Fruit fly (Drosophila melanogaster): ENCODE results near the gene Mnr.

The Mnr gene

dm6 chrX:21281039-21281911 lies at the start of gene Mnr:
Mnr (minus strand) TSS chrX:21281171.
- TF ChIP-seq insv (optimal IDR thresholded peaks at IDR 0.05) (no peak), psq (optimal IDR thresholded peaks at IDR 0.05) (no peak), Sin3A (optimal IDR thresholded peaks at IDR 0.05) (no peak), ttk (optimal IDR thresholded peaks at IDR 0.05) (no peak), Myc (optimal IDR thresholded peaks at IDR 0.05) (no peak), h (optimal IDR thresholded peaks at IDR 0.05) (no peak)

- peak; percentile 13 for TF ChIP-seq Sin3A (optimal IDR thresholded peaks at IDR 0.05)
- TF ChIP-seq psq (optimal IDR thresholded peaks at IDR 0.05) = no peak
These were observed 43.1 kb upstream of the Mnr start, which contains the start of the genes Dd and CG1486 for dm6 chrX:21323933-21324688. Dd (minus strand) TSS chrX:21324009. CG1486 (plus strand) TSS chrX:21324046.

- TF ChIP-seq psq (optimal IDR thresholded peaks at IDR 0.05) (no peak), Sin3A (optimal IDR thresholded peaks at IDR 0.05) (no peak), h (optimal IDR thresholded peaks at IDR 0.05) (no peak), insv (optimal IDR thresholded peaks at IDR 0.05) (no peak), ttk (optimal IDR thresholded peaks at IDR 0.05) (no peak), Myc (optimal IDR thresholded peaks at IDR 0.05) (no peak)
These were observed 42.3 kb upstream of the Mnr start for dm6 chrX:21323171-21323695.

dm6 chrX:21322289-21322981 lies 41.5 kb upstream of the Mnr start:
- TF ChIP-seq Sin3A (optimal IDR thresholded peaks at IDR 0.05) = no peak
- TF ChIP-seq Myc (optimal IDR thresholded peaks at IDR 0.05) = no peak

- no peak for TF ChIP-seq Sin3A (optimal IDR thresholded peaks at IDR 0.05)
These were observed 38.3 kb upstream of the Mnr start, which contains the start of the genes SLIRP1 and anox for dm6 chrX:21319202-21319772. SLIRP1 (minus strand) TSS chrX:21319296. anox (minus strand) TSS chrX:21319296.

dm6 chrX:21317422-21317821 lies 36.5 kb upstream of the Mnr start, which contains the start of gene CG1801:
CG1801 (minus strand) TSS chrX:21317522.
- TF ChIP-seq insv (optimal IDR thresholded peaks at IDR 0.05) = no peak
- no peak for TF ChIP-seq ttk (optimal IDR thresholded peaks at IDR 0.05)
- no peak for TF ChIP-seq psq (optimal IDR thresholded peaks at IDR 0.05)
- no peak for TF ChIP-seq Sin3A (optimal IDR thresholded peaks at IDR 0.05)
- no peak for TF ChIP-seq Myc (optimal IDR thresholded peaks at IDR 0.05)
- no peak for TF ChIP-seq h (optimal IDR thresholded peaks at IDR 0.05)

- no peak for TF ChIP-seq Sin3A (optimal IDR thresholded peaks at IDR 0.05)
- no peak for TF ChIP-seq psq (optimal IDR thresholded peaks at IDR 0.05)
- no peak for TF ChIP-seq ttk (optimal IDR thresholded peaks at IDR 0.05)
- TF ChIP-seq insv (optimal IDR thresholded peaks at IDR 0.05) = no peak
- TF ChIP-seq h (optimal IDR thresholded peaks at IDR 0.05) = no peak
- no peak for TF ChIP-seq Myc (optimal IDR thresholded peaks at IDR 0.05)
These were observed 34.9 kb upstream of the Mnr start, which contains the start of gene Rpt6 for dm6 chrX:21315852-21316251. Rpt6 (plus strand) TSS chrX:21316052.

dm6 chrX:21306485-21307142 lies 25.6 kb upstream of the Mnr start, which contains the start of gene Abca3:
Abca3 (minus strand) TSS chrX:21306665.
- TF ChIP-seq ttk (optimal IDR thresholded peaks at IDR 0.05) = no peak

- TF ChIP-seq h (optimal IDR thresholded peaks at IDR 0.05) = no peak
- TF ChIP-seq Myc (optimal IDR thresholded peaks at IDR 0.05) = no peak
- no peak for TF ChIP-seq psq (optimal IDR thresholded peaks at IDR 0.05)
- TF ChIP-seq Sin3A (optimal IDR thresholded peaks at IDR 0.05) = no peak
- TF ChIP-seq insv (optimal IDR thresholded peaks at IDR 0.05) = no peak
- TF ChIP-seq ttk (optimal IDR thresholded peaks at IDR 0.05) = no peak
These were observed 4.0 kb upstream of the Mnr start, which contains the start of gene CG1494 for dm6 chrX:21285001-21285400. CG1494 (plus strand) TSS chrX:21285301.

- no peak for TF ChIP-seq Myc (optimal IDR thresholded peaks at IDR 0.05)
- TF ChIP-seq insv (optimal IDR thresholded peaks at IDR 0.05) = no peak
- no peak for TF ChIP-seq ttk (optimal IDR thresholded peaks at IDR 0.05)
- TF ChIP-seq psq (optimal IDR thresholded peaks at IDR 0.05) = no peak
- TF ChIP-seq h (optimal IDR thresholded peaks at IDR 0.05) = no peak
- TF ChIP-seq Sin3A (optimal IDR thresholded peaks at IDR 0.05) = no peak
These were observed 1.1 kb upstream of the Mnr start for dm6 chrX:21282035-21282434.

- TF ChIP-seq ttk (optimal IDR thresholded peaks at IDR 0.05) (no peak), insv (optimal IDR thresholded peaks at IDR 0.05) (no peak), psq (optimal IDR thresholded peaks at IDR 0.05) (no peak), Myc (optimal IDR thresholded peaks at IDR 0.05) (no peak)
These were observed 342 bp downstream of the Mnr start for dm6 chrX:21280629-21281028.

Measured in Kc167 (cell line).